Fruit fly (Drosophila melanogaster) whole organism, embryonic: Measurements from ENCODE around the gene Lgr1.

Source experiments
- Adf1 ChIP-seq: fragments of 200-800 bp; sonication (Bioruptor generic); IDR thresholded peaks from 2 replicates; pipeline ENCODE4 v1.3.6; 2022; ENCODE audit warnings: missing biosample characterization, missing genetic modification characterization
- Atf-2 ChIP-seq: fragments of 200-800 bp; sonication (Bioruptor generic); optimal IDR thresholded peaks from 2 replicates; lab custom pipeline; 2016; ENCODE audit warnings: missing biosample characterization, missing genetic modification characterization
- Bgb ChIP-seq: fragments of 200-800 bp; sonication (Bioruptor generic); IDR thresholded peaks from 2 replicates; pipeline ENCODE4 v1.3.6; 2022; ENCODE audit warnings: missing biosample characterization, missing genetic modification characterization; ENCODE audit not compliant: partially characterized antibody
- CG10321 ChIP-seq: fragments of 200-800 bp; sonication (Bioruptor generic); IDR thresholded peaks from 2 replicates; pipeline ENCODE4 v1.3.6; 2022; ENCODE audit warnings: missing biosample characterization, missing genetic modification characterization
- CG11085 ChIP-seq: fragments of 200-800 bp; sonication (Bioruptor generic); IDR thresholded peaks from 2 replicates; pipeline ENCODE4 v1.3.6; 2022; ENCODE audit warnings: missing biosample characterization, missing genetic modification characterization
- CG1529 ChIP-seq: fragments of 200-800 bp; sonication (Bioruptor generic); optimal IDR thresholded peaks from 3 replicates; lab custom pipeline; 2018; ENCODE audit warnings: missing biosample characterization, missing genetic modification characterization
- CG17361 ChIP-seq: fragments of 200-800 bp; sonication (Bioruptor generic); IDR thresholded peaks from 3 replicates; pipeline ENCODE4 v1.3.6; 2022; ENCODE audit warnings: missing biosample characterization, missing genetic modification characterization
- CG17912 ChIP-seq: fragments of 200-800 bp; sonication (Bioruptor generic); optimal IDR thresholded peaks from 2 replicates; lab custom pipeline; 2018; ENCODE audit warnings: missing biosample characterization, mild to moderate bottlenecking, missing genetic modification characterization
- CG2116 ChIP-seq: fragments of 200-800 bp; sonication (Bioruptor generic); optimal IDR thresholded peaks from 3 replicates; lab custom pipeline; 2018; ENCODE audit warnings: missing biosample characterization, mild to moderate bottlenecking, missing genetic modification characterization
- CG31224 ChIP-seq: fragments of 200-800 bp; sonication (Bioruptor generic); IDR thresholded peaks from 2 replicates; pipeline ENCODE4 v1.3.6; 2022; ENCODE audit warnings: missing biosample characterization, missing genetic modification characterization
- CG31441 ChIP-seq: fragments of 200-800 bp; sonication (Bioruptor generic); IDR thresholded peaks from 2 replicates; pipeline ENCODE4 v1.3.6; 2022; ENCODE audit warnings: missing biosample characterization, missing genetic modification characterization
- CG33557 ChIP-seq: fragments of 200-800 bp; sonication (Bioruptor generic); optimal IDR thresholded peaks from 2 replicates; lab custom pipeline; 2019; ENCODE audit warnings: missing biosample characterization, mild to moderate bottlenecking, missing genetic modification characterization, moderate library complexity
- CG34376 ChIP-seq: fragments of 200-800 bp; sonication (Bioruptor generic); optimal IDR thresholded peaks from 2 replicates; lab custom pipeline; 2018; ENCODE audit warnings: missing biosample characterization, mild to moderate bottlenecking, missing genetic modification characterization
- CG34422 ChIP-seq: fragments of 200-800 bp; sonication (Bioruptor generic); IDR thresholded peaks from 3 replicates; pipeline ENCODE4 v1.3.6; 2022; ENCODE audit warnings: missing biosample characterization, missing genetic modification characterization
- CG4707 ChIP-seq: fragments of 200-800 bp; sonication (Bioruptor generic); optimal IDR thresholded peaks from 2 replicates; lab custom pipeline; 2018; ENCODE audit warnings: missing biosample characterization, mild to moderate bottlenecking, missing genetic modification characterization, moderate library complexity
- CG5245 ChIP-seq: fragments of 200-800 bp; sonication (Bioruptor generic); optimal IDR thresholded peaks from 3 replicates; lab custom pipeline; 2016; ENCODE audit warnings: missing biosample characterization, missing genetic modification characterization
- CG9797 ChIP-seq: fragments of 200-800 bp; sonication (Bioruptor generic); optimal IDR thresholded peaks from 3 replicates; lab custom pipeline; 2018; ENCODE audit warnings: missing biosample characterization, mild to moderate bottlenecking, missing genetic modification characterization
- CTCF ChIP-seq: fragments of 200-800 bp; sonication (Bioruptor generic); optimal IDR thresholded peaks from 2 replicates; lab custom pipeline; 2017; ENCODE audit warnings: missing biosample characterization, mild to moderate bottlenecking, missing genetic modification characterization, moderate library complexity
- Chrac-16 ChIP-seq: fragments of 200-800 bp; sonication (Bioruptor generic); optimal IDR thresholded peaks from 3 replicates; lab custom pipeline; 2016; ENCODE audit warnings: missing biosample characterization, missing genetic modification characterization
- Doc2 ChIP-seq: fragments of 200-800 bp; sonication (Bioruptor generic); IDR thresholded peaks from 2 replicates; pipeline ENCODE4 v1.3.6; 2022; ENCODE audit warnings: missing biosample characterization, missing genetic modification characterization
- E2f2 ChIP-seq: fragments of 200-800 bp; sonication (Bioruptor generic); IDR thresholded peaks from 2 replicates; pipeline ENCODE4 v1.3.6; 2022; ENCODE audit warnings: missing biosample characterization, missing genetic modification characterization
- H15 ChIP-seq: fragments of 200-800 bp; sonication (Bioruptor generic); IDR thresholded peaks from 3 replicates; pipeline ENCODE4 v1.3.6; 2022; ENCODE audit warnings: missing biosample characterization, missing genetic modification characterization
- HLH4C ChIP-seq: fragments of 200-800 bp; sonication (Bioruptor generic); IDR thresholded peaks from 3 replicates; pipeline ENCODE4 v1.3.6; 2022; ENCODE audit warnings: missing biosample characterization, missing genetic modification characterization; ENCODE audit not compliant: partially characterized antibody
- HmgD ChIP-seq: fragments of 200-800 bp; sonication (Bioruptor generic); optimal IDR thresholded peaks from 3 replicates; lab custom pipeline; 2016; ENCODE audit warnings: missing biosample characterization, missing genetic modification characterization
- Hsf ChIP-seq: fragments of 200-800 bp; sonication (Bioruptor generic); optimal IDR thresholded peaks from 3 replicates; lab custom pipeline; 2016; ENCODE audit warnings: missing biosample characterization, missing genetic modification characterization
- Lim3 ChIP-seq: fragments of 200-800 bp; sonication (Bioruptor generic); IDR thresholded peaks from 2 replicates; pipeline ENCODE4 v1.3.6; 2022; ENCODE audit warnings: missing biosample characterization, missing genetic modification characterization
- Neu2 ChIP-seq: fragments of 200-800 bp; sonication (Bioruptor generic); optimal IDR thresholded peaks from 3 replicates; lab custom pipeline; 2016; ENCODE audit warnings: missing biosample characterization, missing genetic modification characterization, borderline replicate concordance
- Six4 ChIP-seq: fragments of 200-800 bp; sonication (Bioruptor generic); optimal IDR thresholded peaks from 2 replicates; lab custom pipeline; 2016; ENCODE audit warnings: missing biosample characterization, missing genetic modification characterization
- Sry-δ ChIP-seq: fragments of 200-800 bp; sonication (Bioruptor generic); optimal IDR thresholded peaks from 2 replicates; lab custom pipeline; 2016; ENCODE audit warnings: missing biosample characterization, missing genetic modification characterization
- Xbp1 ChIP-seq: fragments of 200-800 bp; sonication (Bioruptor generic); optimal IDR thresholded peaks from 3 replicates; lab custom pipeline; 2016; ENCODE audit warnings: missing biosample characterization, mild to moderate bottlenecking, missing genetic modification characterization
- al ChIP-seq: fragments of 200-800 bp; sonication (Bioruptor generic); IDR thresholded peaks from 2 replicates; pipeline ENCODE4 v1.3.6; 2022; ENCODE audit warnings: missing biosample characterization, missing genetic modification characterization
- ase ChIP-seq: fragments of 200-800 bp; sonication (Bioruptor generic); IDR thresholded peaks from 3 replicates; pipeline ENCODE4 v1.3.6; 2022; ENCODE audit warnings: missing biosample characterization, missing genetic modification characterization
- bcd ChIP-seq: fragments of 200-800 bp; sonication (Bioruptor generic); optimal IDR thresholded peaks from 2 replicates; lab custom pipeline; 2017; ENCODE audit warnings: missing biosample characterization, mild to moderate bottlenecking, missing genetic modification characterization
- br ChIP-seq: fragments of >200 bp; optimal IDR thresholded peaks from 2 replicates; lab custom pipeline; 2017
- cato ChIP-seq: fragments of 200-800 bp; sonication (Bioruptor generic); optimal IDR thresholded peaks from 2 replicates; lab custom pipeline; 2016; ENCODE audit warnings: missing biosample characterization, missing genetic modification characterization, borderline replicate concordance
- cg ChIP-seq: fragments of 200-800 bp; sonication (Bioruptor generic); optimal IDR thresholded peaks from 3 replicates; lab custom pipeline; 2019; ENCODE audit warnings: missing biosample characterization, mild to moderate bottlenecking, missing genetic modification characterization, moderate library complexity
- corto ChIP-seq: fragments of 200-800 bp; sonication (Bioruptor generic); optimal IDR thresholded peaks from 2 replicates; lab custom pipeline; 2016; ENCODE audit warnings: missing biosample characterization, mild to moderate bottlenecking, missing genetic modification characterization, moderate library complexity
- ems ChIP-seq: fragments of 200-800 bp; sonication (Bioruptor generic); optimal IDR thresholded peaks from 3 replicates; lab custom pipeline; 2016; ENCODE audit warnings: missing biosample characterization, missing genetic modification characterization
- fd96Cb ChIP-seq: fragments of 200-800 bp; sonication (Bioruptor generic); optimal IDR thresholded peaks from 2 replicates; lab custom pipeline; 2018; ENCODE audit warnings: missing biosample characterization, mild to moderate bottlenecking, missing genetic modification characterization, moderate library complexity
- fru ChIP-seq: fragments of >200 bp; optimal IDR thresholded peaks from 2 replicates; lab custom pipeline; 2017
- h ChIP-seq: fragments of >200 bp; optimal IDR thresholded peaks from 2 replicates; lab custom pipeline; 2017
- lov ChIP-seq, 2 experiments: fragments of 200-800 bp in 1 of 2; fragments of >200 bp in 1 of 2; sonication (Bioruptor generic) in 1 of 2; IDR thresholded peaks in 1 of 2; optimal IDR thresholded peaks in 1 of 2; 2 replicates in 1 of 2; 3 replicates in 1 of 2; pipeline versions ENCODE4 v1.3.6 to Lab custom; 2017 to 2022; ENCODE audit warnings: missing biosample characterization in 1 of 2, missing genetic modification characterization in 1 of 2
- nau ChIP-seq: fragments of 200-800 bp; sonication (Bioruptor generic); optimal IDR thresholded peaks from 3 replicates; lab custom pipeline; 2017; ENCODE audit warnings: missing biosample characterization, mild to moderate bottlenecking, missing genetic modification characterization, missing genetic modification reagents
- sim ChIP-seq: fragments of 200-800 bp; sonication (Bioruptor generic); IDR thresholded peaks from 2 replicates; pipeline ENCODE4 v1.3.6; 2022; ENCODE audit warnings: missing biosample characterization, missing genetic modification characterization
- sob ChIP-seq: fragments of 200-800 bp; sonication (Bioruptor generic); IDR thresholded peaks from 2 replicates; pipeline ENCODE4 v1.3.6; 2022; ENCODE audit warnings: missing biosample characterization, missing genetic modification characterization
- sqz ChIP-seq: fragments of 200-800 bp; sonication (Bioruptor generic); optimal IDR thresholded peaks from 3 replicates; lab custom pipeline; 2018; ENCODE audit warnings: missing biosample characterization, mild to moderate bottlenecking, missing genetic modification characterization
- sr ChIP-seq: fragments of 200-800 bp; sonication (Bioruptor generic); IDR thresholded peaks from 3 replicates; pipeline ENCODE4 v1.3.6; 2022; ENCODE audit warnings: missing biosample characterization, missing genetic modification characterization
- ssp ChIP-seq: fragments of 200-800 bp; sonication (Bioruptor generic); IDR thresholded peaks from 2 replicates; pipeline ENCODE4 v1.3.6; 2022; ENCODE audit warnings: missing biosample characterization, missing genetic modification characterization
- unc-4 ChIP-seq: fragments of 200-800 bp; sonication (Bioruptor generic); IDR thresholded peaks from 2 replicates; pipeline ENCODE4 v1.3.6; 2022; ENCODE audit warnings: missing biosample characterization, missing genetic modification characterization; ENCODE audit not compliant: partially characterized antibody
- usp ChIP-seq: fragments of >200 bp; optimal IDR thresholded peaks from 2 replicates; lab custom pipeline; 2017; ENCODE audit warnings: missing biosample characterization, missing genetic modification characterization
- vnd ChIP-seq: fragments of 200-800 bp; sonication (Bioruptor generic); IDR thresholded peaks from 3 replicates; pipeline ENCODE4 v1.3.6; 2022; ENCODE audit warnings: missing biosample characterization, missing genetic modification characterization; ENCODE audit not compliant: partially characterized antibody
- z ChIP-seq: fragments of 200-800 bp; sonication (Bioruptor generic); IDR thresholded peaks from 3 replicates; pipeline ENCODE4 v1.3.6; 2022; ENCODE audit warnings: missing biosample characterization, missing genetic modification characterization
- zfh1 ChIP-seq: fragments of 200-800 bp; sonication (Bioruptor generic); IDR thresholded peaks from 3 replicates; pipeline ENCODE4 v1.3.6; 2022; ENCODE audit warnings: missing biosample characterization, missing genetic modification characterization
- zfh2 ChIP-seq: fragments of 200-800 bp; sonication (Bioruptor generic); optimal IDR thresholded peaks from 2 replicates; lab custom pipeline; 2016; ENCODE audit warnings: missing biosample characterization, missing genetic modification characterization

The Lgr1 gene

DNA sequence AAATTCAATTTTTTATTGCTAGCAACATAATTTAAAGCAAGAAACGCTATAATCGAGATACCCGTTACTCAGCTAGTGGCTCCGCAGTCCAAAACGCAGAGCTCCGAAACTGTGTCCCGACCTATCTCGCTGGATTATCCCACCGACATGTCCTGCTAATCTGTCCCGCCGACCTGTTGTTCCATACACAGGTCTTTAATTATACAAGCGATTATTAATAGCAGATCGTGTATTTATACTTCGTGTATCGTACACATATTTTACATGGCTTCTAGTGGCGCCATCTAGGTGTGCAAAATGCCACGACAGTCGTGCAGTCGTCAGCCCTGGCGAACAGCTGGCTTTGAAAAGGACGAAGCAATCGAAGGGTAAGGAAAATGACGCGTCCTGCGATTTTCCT lies 7.7 kb downstream of the Lgr1 start, which contains the start of gene CG14321 (continued):
- TF ChIP-seq Atf-2 (GFP tag; lab: Kevin White, UChicago) (no peak), lov (optimal IDR thresholded peaks at IDR 0.05; lab: Kevin White, UChicago) (no peak), lov (GFP tag; IDR thresholded peaks at IDR 0.05; lab: Robert Waterston, UW) (no peak), CG4707 (GFP tag; lab: Kevin White, UChicago) (no peak), ssp (no peak), sim (GFP tag; lab: Robert Waterston, UW) (no peak), zfh1 (GFP tag; lab: Robert Waterston, UW) (no peak), usp (GFP tag; lab: Kevin White, UChicago) (no peak), CG31224 (GFP tag; lab: Robert Waterston, UW) (no peak), CG1529 (GFP tag; lab: Kevin White, UChicago) (no peak), CG17912 (GFP tag; lab: Kevin White, UChicago) (no peak), ase (GFP tag; lab: Robert Waterston, UW) (no peak), sqz (GFP tag; lab: Kevin White, UChicago) (no peak), H15 (GFP tag; lab: Robert Waterston, UW) (no peak), sr (GFP tag; lab: Robert Waterston, UW) (no peak), Sry-δ (no peak), bcd (GFP tag; lab: Kevin White, UChicago) (no peak), CG34422 (GFP tag; lab: Robert Waterston, UW) (no peak; the same call in 2 of the 3 replicates), h (no peak), cato (no peak), CG31441 (no peak), CTCF (GFP tag; lab: Kevin White, UChicago) (peak; percentile 95), Doc2 (GFP tag; lab: Robert Waterston, UW) (no peak), fd96Cb (tag; lab: Kevin White, UChicago) (no peak), nau (GFP tag; lab: Kevin White, UChicago) (no peak), Hsf (GFP tag; lab: Kevin White, UChicago) (no peak), E2f2 (GFP tag; lab: Robert Waterston, UW) (no peak), corto (GFP tag; lab: Kevin White, UChicago) (no peak), fru (lab: Kevin White, UChicago) (no peak), br (lab: Kevin White, UChicago) (no peak), sob (GFP tag; lab: Robert Waterston, UW) (peak; percentile 28; the same call in 1 of the 2 replicates), Chrac-16 (GFP tag; lab: Kevin White, UChicago) (no peak), Bgb (GFP tag; lab: Robert Waterston, UW) (peak; percentile 73), unc-4 (GFP tag; lab: Robert Waterston, UW) (0 out of 2 replicates have a peak, but pooled peaks have one; percentile 18), CG34376 (no peak), cg (GFP tag; lab: Kevin White, UChicago) (no peak), HLH4C (GFP tag; lab: Robert Waterston, UW) (no peak), CG10321 (GFP tag; lab: Robert Waterston, UW) (no peak), z (GFP tag; lab: Robert Waterston, UW) (no peak), zfh2 (GFP tag; lab: Kevin White, UChicago) (no peak), Lim3 (GFP tag; lab: Robert Waterston, UW) (no peak), CG9797 (no peak), al (GFP tag; lab: Robert Waterston, UW) (no peak), HmgD (GFP tag; lab: Kevin White, UChicago) (peak; percentile 12), CG11085 (GFP tag; lab: Robert Waterston, UW) (no peak), CG2116 (GFP tag; lab: Kevin White, UChicago) (no peak), ems (GFP tag; lab: Kevin White, UChicago) (no peak), CG5245 (GFP tag; lab: Kevin White, UChicago) (no peak), vnd (peak; percentile 73), CG33557 (GFP tag; lab: Kevin White, UChicago) (no peak), Adf1 (no peak), CG17361 (GFP tag; lab: Robert Waterston, UW) (no peak), Neu2 (no peak), Xbp1 (peak; percentile 19), Six4 (no peak)
